Worm (Caenorhabditis elegans) whole organism, L1 larva: ENCODE measurements around the gene srh-223.

ENCODE experiments used
- ceh-82 ChIP-seq, 3 experiments: fragments of 150-350 bp in 1 of 3; sonication (generic microtip) in 2 of 3; optimal IDR thresholded peaks; 2 replicates each; lab custom pipeline; 2014 to 2017; ENCODE audit warnings: missing biosample characterization in 3 of 3, missing genetic modification characterization in 3 of 3
- fkh-10 ChIP-seq: sonication (generic microtip); optimal IDR thresholded peaks from 2 replicates; lab custom pipeline; 2017; ENCODE audit warnings: missing biosample characterization, missing genetic modification reagents, missing genetic modification characterization
- mab-9 ChIP-seq: fragments of 200-800 bp; sonication (Bioruptor generic); IDR thresholded peaks from 2 replicates; pipeline ENCODE4 v1.3.6; 2022; ENCODE audit warnings: missing genetic modification reagents, missing genetic modification characterization, missing compliant biosample characterization
- pqm-1 ChIP-seq: sonication (generic microtip); optimal IDR thresholded peaks from 3 replicates; lab custom pipeline; 2017; ENCODE audit warnings: missing biosample characterization, missing genetic modification characterization
- unc-62 ChIP-seq: fragments of 150-350 bp; optimal IDR thresholded peaks from 2 replicates; lab custom pipeline; 2014; ENCODE audit warnings: missing biosample characterization, missing genetic modification reagents, missing genetic modification characterization
- zag-1 ChIP-seq: fragments of 150-350 bp; optimal IDR thresholded peaks from 2 replicates; lab custom pipeline; 2014; ENCODE audit warnings: missing biosample characterization, missing genetic modification characterization

ce11 chrIV:4024159-4025004 is 42.7 kb downstream of the srh-223 start:
- TF ChIP-seq pqm-1 (tag; lab: Kevin White, UChicago) = no peak
- TF ChIP-seq ceh-82 (tag; optimal IDR thresholded peaks at IDR 0.05; lab: Kevin White, UChicago) = peak; percentile 29 to 77 (median 67)
- TF ChIP-seq mab-9 (GFP tag; lab: Robert Waterston, UW) = no peak
- no peak for TF ChIP-seq unc-62 (GFP tag; lab: Kevin White, UChicago)
- no peak for TF ChIP-seq zag-1 (tag; lab: Kevin White, UChicago)
- TF ChIP-seq fkh-10 (GFP tag; lab: Kevin White, UChicago) = peak; percentile 22
